Worm (Caenorhabditis elegans) whole organism, young adult: ENCODE data around the gene F59B10.2.

Experiments
- B0035.1 ChIP-seq: sonication (generic microtip); optimal IDR thresholded peaks from 2 replicates; lab custom pipeline; 2016; ENCODE audit warnings: missing genetic modification characterization, mild to moderate bottlenecking, missing compliant biosample characterization, missing genotype, missing genetic modification reagents
- D2030.7 ChIP-seq: fragments of 200-800 bp; sonication (Bioruptor generic); IDR thresholded peaks from 2 replicates; pipeline ENCODE4 v1.3.6; 2022; ENCODE audit warnings: missing genetic modification reagents, missing genetic modification characterization, missing compliant biosample characterization
- F10E7.11 ChIP-seq: sonication (generic microtip); optimal IDR thresholded peaks from 2 replicates; lab custom pipeline; 2017; ENCODE audit warnings: mild to moderate bottlenecking, missing genetic modification characterization, moderate library complexity, missing compliant biosample characterization
- F49E8.2 ChIP-seq: sonication (generic microtip); optimal IDR thresholded peaks from 3 replicates; lab custom pipeline; 2017; ENCODE audit warnings: missing genetic modification characterization, mild to moderate bottlenecking, missing compliant biosample characterization, antibody characterized with exemption, moderate library complexity; ENCODE audit not compliant: insufficient read depth
- F57A8.1 ChIP-seq: fragments of 200-800 bp; sonication (Bioruptor generic); optimal IDR thresholded peaks from 2 replicates; lab custom pipeline; 2018; ENCODE audit warnings: mild to moderate bottlenecking, missing genetic modification characterization, moderate library complexity, missing compliant biosample characterization
- K12H6.12 ChIP-seq: fragments of 200-800 bp; sonication (Bioruptor generic); optimal IDR thresholded peaks from 2 replicates; lab custom pipeline; 2018; ENCODE audit warnings: mild to moderate bottlenecking, missing genetic modification characterization, missing compliant biosample characterization
- T07F8.4 ChIP-seq: sonication (generic microtip); optimal IDR thresholded peaks from 2 replicates; lab custom pipeline; 2016; ENCODE audit warnings: mild to moderate bottlenecking, missing genetic modification characterization, moderate library complexity, missing compliant biosample characterization
- Y53F4B.3 ChIP-seq: fragments of 200-800 bp; sonication (Bioruptor generic); IDR thresholded peaks from 2 replicates; pipeline ENCODE4 v1.3.6; 2022; ENCODE audit warnings: missing genetic modification reagents, missing genetic modification characterization, missing compliant biosample characterization
- Y53G8AR.9 ChIP-seq: fragments of 200-800 bp; sonication (Bioruptor generic); conservative IDR thresholded peaks from 2 replicates; pipeline ENCODE4 v1.3.6; 2022; ENCODE audit warnings: missing genetic modification reagents, missing genetic modification characterization, missing compliant biosample characterization
- Y67H2A.10 ChIP-seq: fragments of 200-800 bp; sonication (Bioruptor generic); conservative IDR thresholded peaks from 2 replicates; pipeline ENCODE4 v1.3.6; 2022; ENCODE audit warnings: missing genetic modification reagents, missing genetic modification characterization, missing compliant biosample characterization
- ama-1 ChIP-seq, 3 experiments: fragments of 150-350 bp in 1 of 3; sonication (generic microtip) in 2 of 3; optimal IDR thresholded peaks; 2 replicates each; lab custom pipeline; 2014 to 2018; ENCODE audit warnings: missing biosample characterization in 2 of 3, missing genetic modification characterization in 2 of 3, missing genetic modification reagents in 2 of 3
- atf-7 ChIP-seq: sonication (generic microtip); optimal IDR thresholded peaks from 2 replicates; lab custom pipeline; 2017; ENCODE audit warnings: mild to moderate bottlenecking, missing genetic modification characterization, missing compliant biosample characterization
- athp-1 ChIP-seq: sonication (generic microtip); optimal IDR thresholded peaks from 2 replicates; lab custom pipeline; 2017; ENCODE audit warnings: mild to moderate bottlenecking, missing genetic modification characterization, missing compliant biosample characterization
- bed-1 ChIP-seq: fragments of 200-800 bp; sonication (Bioruptor generic); IDR thresholded peaks from 2 replicates; pipeline ENCODE4 v1.3.6; 2022; ENCODE audit warnings: missing genetic modification reagents, missing genetic modification characterization, missing compliant biosample characterization
- bed-2 ChIP-seq: fragments of 200-800 bp; sonication (Bioruptor generic); IDR thresholded peaks from 2 replicates; pipeline ENCODE4 v1.3.6; 2022; ENCODE audit warnings: missing genetic modification reagents, missing genetic modification characterization, missing compliant biosample characterization
- ceh-40 ChIP-seq: fragments of 200-800 bp; sonication (Bioruptor generic); IDR thresholded peaks from 2 replicates; pipeline ENCODE4 v1.3.6; 2022; ENCODE audit warnings: missing genetic modification characterization, missing compliant biosample characterization
- egl-18 ChIP-seq: fragments of 200-800 bp; sonication (Bioruptor generic); IDR thresholded peaks from 2 replicates; pipeline ENCODE4 v1.3.6; 2022; ENCODE audit warnings: missing genetic modification reagents, missing genetic modification characterization, missing compliant biosample characterization
- egl-44 ChIP-seq: fragments of 200-800 bp; sonication (Bioruptor generic); IDR thresholded peaks from 2 replicates; pipeline ENCODE4 v1.3.6; 2022; ENCODE audit warnings: missing genetic modification reagents, missing genetic modification characterization, missing compliant biosample characterization
- egrh-3 ChIP-seq: fragments of 200-800 bp; sonication (Bioruptor generic); IDR thresholded peaks from 2 replicates; pipeline ENCODE4 v1.3.6; 2022; ENCODE audit warnings: missing genetic modification reagents, missing genetic modification characterization, missing compliant biosample characterization
- fkh-3 ChIP-seq: sonication (generic microtip); optimal IDR thresholded peaks from 2 replicates; lab custom pipeline; 2016; ENCODE audit warnings: mild to moderate bottlenecking, missing genetic modification characterization, missing compliant biosample characterization
- gei-17 ChIP-seq: fragments of 200-800 bp; sonication (Bioruptor generic); optimal IDR thresholded peaks from 2 replicates; lab custom pipeline; 2018; ENCODE audit warnings: mild to moderate bottlenecking, missing genetic modification characterization, missing compliant biosample characterization
- hmg-1.2 ChIP-seq: fragments of 200-800 bp; sonication (Bioruptor generic); IDR thresholded peaks from 2 replicates; pipeline ENCODE4 v1.3.6; 2022; ENCODE audit warnings: missing genetic modification reagents, missing genetic modification characterization, missing compliant biosample characterization
- hsf-1 ChIP-seq: fragments of 200-800 bp; sonication (Bioruptor generic); IDR thresholded peaks from 2 replicates; pipeline ENCODE4 v1.3.6; 2022; ENCODE audit warnings: missing genetic modification reagents, missing genetic modification characterization, missing compliant biosample characterization
- lin-26 ChIP-seq: fragments of 200-800 bp; sonication (Bioruptor generic); IDR thresholded peaks from 2 replicates; pipeline ENCODE4 v1.3.6; 2022; ENCODE audit warnings: missing genetic modification reagents, missing genetic modification characterization, missing compliant biosample characterization
- lin-35 ChIP-seq, 3 experiments: fragments of 150-350 bp in 2 of 3; sonication (generic microtip) in 1 of 3; optimal IDR thresholded peaks; 2 replicates each; lab custom pipeline; 2014 to 2018; ENCODE audit warnings: missing biosample characterization in 3 of 3, missing genetic modification characterization in 3 of 3, missing genetic modification reagents in 3 of 3
- lir-1 ChIP-seq: fragments of 200-800 bp; sonication (Bioruptor generic); conservative IDR thresholded peaks from 2 replicates; pipeline ENCODE4 v1.3.6; 2022; ENCODE audit warnings: missing genetic modification reagents, missing genetic modification characterization, missing compliant biosample characterization
- lsl-1 ChIP-seq: fragments of 200-800 bp; sonication (Bioruptor generic); optimal IDR thresholded peaks from 2 replicates; lab custom pipeline; 2018; ENCODE audit warnings: mild to moderate bottlenecking, missing genetic modification characterization, moderate library complexity, missing compliant biosample characterization
- lsy-27 ChIP-seq: sonication (generic microtip); optimal IDR thresholded peaks from 2 replicates; lab custom pipeline; 2017; ENCODE audit warnings: missing genetic modification characterization, mild to moderate bottlenecking, missing compliant biosample characterization, antibody characterized with exemption, missing genotype, borderline replicate concordance; ENCODE audit not compliant: insufficient read depth
- madf-10 ChIP-seq: sonication (generic microtip); optimal IDR thresholded peaks from 2 replicates; lab custom pipeline; 2016; ENCODE audit warnings: mild to moderate bottlenecking, missing genetic modification characterization, missing compliant biosample characterization
- madf-3 ChIP-seq: fragments of 200-800 bp; sonication (Bioruptor generic); IDR thresholded peaks from 2 replicates; pipeline ENCODE4 v1.3.6; 2022; ENCODE audit warnings: missing genetic modification reagents, missing genetic modification characterization, missing compliant biosample characterization
- nfya-1 ChIP-seq: sonication (generic microtip); optimal IDR thresholded peaks from 2 replicates; lab custom pipeline; 2017; ENCODE audit warnings: antibody characterized with exemption, missing compliant biosample characterization, missing genetic modification characterization, borderline replicate concordance; ENCODE audit not compliant: insufficient read depth
- nfya-2 ChIP-seq: fragments of 200-800 bp; sonication (Bioruptor generic); IDR thresholded peaks from 2 replicates; pipeline ENCODE4 v1.3.6; 2022; ENCODE audit warnings: missing genetic modification reagents, missing genetic modification characterization, missing compliant biosample characterization
- nfyb-1 ChIP-seq: fragments of 200-800 bp; sonication (Bioruptor generic); IDR thresholded peaks from 2 replicates; pipeline ENCODE4 v1.3.6; 2022; ENCODE audit warnings: missing genetic modification reagents, missing genetic modification characterization, missing compliant biosample characterization
- nhr-120 ChIP-seq: fragments of 200-800 bp; sonication (Bioruptor generic); IDR thresholded peaks from 2 replicates; pipeline ENCODE4 v1.3.6; 2022; ENCODE audit warnings: missing genetic modification characterization, missing compliant biosample characterization
- nhr-90 ChIP-seq: sonication (generic microtip); optimal IDR thresholded peaks from 2 replicates; lab custom pipeline; 2016; ENCODE audit warnings: missing genotype, mild to moderate bottlenecking, missing genetic modification characterization, missing compliant biosample characterization
- snpc-3.4 ChIP-seq: sonication (generic microtip); optimal IDR thresholded peaks from 2 replicates; lab custom pipeline; 2017; ENCODE audit warnings: missing genetic modification characterization, mild to moderate bottlenecking, missing compliant biosample characterization, antibody characterized with exemption, moderate library complexity, missing genotype, missing genetic modification reagents
- somi-1 ChIP-seq: fragments of 200-800 bp; sonication (Bioruptor generic); optimal IDR thresholded peaks from 2 replicates; lab custom pipeline; 2018; ENCODE audit warnings: mild to moderate bottlenecking, missing genetic modification characterization, missing compliant biosample characterization
- tlf-1 ChIP-seq: fragments of 200-800 bp; sonication (Bioruptor generic); optimal IDR thresholded peaks from 2 replicates; lab custom pipeline; 2018; ENCODE audit warnings: mild to moderate bottlenecking, missing genetic modification characterization, missing compliant biosample characterization
- unc-62 ChIP-seq: fragments of 150-350 bp; optimal IDR thresholded peaks from 2 replicates; lab custom pipeline; 2014; ENCODE audit warnings: missing biosample characterization, missing genetic modification reagents, missing genetic modification characterization
- xnd-1 ChIP-seq: sonication (generic microtip); optimal IDR thresholded peaks from 2 replicates; lab custom pipeline; 2016; ENCODE audit warnings: missing genotype, missing genetic modification reagents, missing genetic modification characterization, missing compliant biosample characterization
- ztf-26 ChIP-seq: sonication (generic microtip); optimal IDR thresholded peaks from 2 replicates; lab custom pipeline; 2017; ENCODE audit warnings: missing genetic modification characterization, missing compliant biosample characterization

F59B10.2 gene

DNA sequence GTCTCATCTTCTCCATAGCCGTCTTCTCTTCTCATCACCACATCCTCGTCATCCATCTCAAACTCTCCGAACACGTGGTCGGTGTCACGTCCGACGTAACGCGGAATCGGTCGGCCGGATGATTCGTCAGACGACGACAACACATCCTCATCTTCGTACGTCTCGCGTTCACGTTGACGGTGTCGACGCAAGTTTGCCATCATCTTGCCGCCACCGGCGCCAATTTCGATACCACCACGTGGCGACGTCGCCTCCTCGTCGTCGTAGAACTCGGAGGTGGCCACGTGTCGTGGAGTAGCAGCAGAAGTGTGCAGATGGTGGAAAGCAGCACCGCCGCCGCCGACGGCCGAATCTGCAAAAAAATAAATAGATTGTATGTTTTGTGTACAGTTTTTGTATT lies 37.7 kb upstream of the F59B10.2 start (continued):
- TF ChIP-seq egl-44 (GFP tag; lab: Robert Waterston, UW) (peak; percentile 19; the same call in 1 of the 2 replicates), lsl-1 (no peak), madf-10 (tag; lab: Kevin White, UChicago) (peak; percentile 5), snpc-3.4 (tag; lab: Kevin White, UChicago) (no peak), Y67H2A.10 (GFP tag; lab: Robert Waterston, UW) (no peak; the same call in 1 of the 2 replicates), hsf-1 (GFP tag; lab: Robert Waterston, UW) (no peak), lin-35 (GFP tag; optimal IDR thresholded peaks at IDR 0.05; lab: Kevin White, UChicago) (no peak), madf-3 (no peak), Y53G8AR.9 (0 out of 2 replicates have a peak, but pooled peaks have one; percentile 12), unc-62 (GFP tag; lab: Kevin White, UChicago) (no peak), egl-18 (GFP tag; lab: Robert Waterston, UW) (no peak), nfya-2 (GFP tag; lab: Robert Waterston, UW) (no peak), F10E7.11 (tag; lab: Kevin White, UChicago) (no peak), nfyb-1 (peak; percentile 70), ama-1 (optimal IDR thresholded peaks at IDR 0.05; lab: Kevin White, UChicago) (peak; percentile 62), ama-1 (GFP tag; optimal IDR thresholded peaks at IDR 0.05; lab: Kevin White, UChicago) (no peak), somi-1 (GFP tag; lab: Kevin White, UChicago) (peak; percentile 50), fkh-3 (tag; lab: Kevin White, UChicago) (peak; percentile 62), xnd-1 (tag; lab: Kevin White, UChicago) (no peak), B0035.1 (tag; lab: Kevin White, UChicago) (no peak), F49E8.2 (tag; lab: Kevin White, UChicago) (no peak), F57A8.1 (GFP tag; lab: Kevin White, UChicago) (no peak), lsy-27 (no peak), nfya-1 (tag; lab: Kevin White, UChicago) (no peak), K12H6.12 (tag; lab: Kevin White, UChicago) (no peak), egrh-3 (GFP tag; lab: Robert Waterston, UW) (peak; percentile 71), lin-26 (GFP tag; lab: Robert Waterston, UW) (no peak; the same call in 1 of the 2 replicates), bed-1 (0 out of 2 replicates have a peak, but pooled peaks have one; percentile 11), nhr-90 (tag; lab: Kevin White, UChicago) (no peak), tlf-1 (GFP tag; lab: Kevin White, UChicago) (no peak), T07F8.4 (tag; lab: Kevin White, UChicago) (peak; percentile 6), nhr-120 (GFP tag; lab: Robert Waterston, UW) (0 out of 2 replicates have a peak, but pooled peaks have one; percentile 23), Y53F4B.3 (GFP tag; lab: Robert Waterston, UW) (no peak), gei-17 (GFP tag; lab: Kevin White, UChicago) (no peak), hmg-1.2 (GFP tag; lab: Robert Waterston, UW) (peak; percentile 21; the same call in 1 of the 2 replicates), ceh-40 (no peak), D2030.7 (GFP tag; lab: Robert Waterston, UW) (no peak), bed-2 (GFP tag; lab: Robert Waterston, UW) (no peak), atf-7 (peak; percentile 77), lir-1 (GFP tag; lab: Robert Waterston, UW) (no peak; the same call in 1 of the 2 replicates), athp-1 (tag; lab: Kevin White, UChicago) (peak; percentile 17), ztf-26 (tag; lab: Kevin White, UChicago) (peak; percentile 80)
- TF ChIP-seq, all 124 proteins: peak for 38
